Worm (Caenorhabditis elegans) whole organism, dauer: ENCODE measurements around the gene F26G1.10.

Experiments used
- unc-62 ChIP-seq: sonication (generic microtip); optimal IDR thresholded peaks from 2 replicates; lab custom pipeline; 2017; ENCODE audit warnings: missing biosample characterization, missing genetic modification reagents, missing genetic modification characterization

The F26G1.10 gene

DNA sequence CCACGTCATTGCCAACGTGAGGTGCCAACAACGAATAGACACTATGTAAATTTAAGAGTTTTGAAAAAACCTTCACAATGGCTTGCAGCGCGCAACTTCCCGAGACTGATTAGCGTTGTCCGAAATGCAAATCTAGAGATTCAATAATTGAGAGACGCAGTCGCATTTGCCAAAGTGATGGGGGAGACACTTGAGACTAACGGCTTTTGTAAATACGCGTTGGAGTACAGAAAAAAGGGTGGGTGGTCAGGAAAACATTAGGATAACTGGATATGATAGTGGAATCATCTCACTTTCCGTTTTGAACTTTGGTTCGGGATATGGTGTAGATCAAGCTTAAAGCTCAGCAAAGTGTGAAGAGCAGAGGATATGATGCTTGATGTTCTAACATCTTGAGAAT is 5.6 kb downstream of the F26G1.10 start:
- no peak for TF ChIP-seq unc-62

DNA sequence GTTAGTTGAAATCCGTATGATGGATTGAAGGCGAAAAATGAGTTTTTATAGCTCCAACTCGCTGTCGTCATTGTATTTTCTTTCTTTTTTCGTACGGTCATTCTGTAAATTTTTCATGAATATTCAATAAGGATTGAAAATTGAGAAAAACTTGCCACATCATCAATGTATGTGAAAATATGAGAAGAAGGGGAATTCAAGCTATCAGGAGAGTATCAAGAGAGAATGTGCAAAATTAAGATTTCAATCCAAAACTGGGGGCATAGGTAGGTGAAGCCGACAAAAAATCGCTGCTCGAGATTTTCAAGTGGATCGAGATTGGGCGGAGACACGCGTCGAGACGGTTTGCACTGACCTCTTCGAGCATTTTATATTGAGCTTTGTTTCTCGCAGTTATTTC is 10.3 kb downstream of the F26G1.10 start, which contains the start of gene nep-12:
TSS of gene nep-12 (minus strand) at position 101 of the 400 bp plus-strand sequence.
- no peak for TF ChIP-seq unc-62

DNA sequence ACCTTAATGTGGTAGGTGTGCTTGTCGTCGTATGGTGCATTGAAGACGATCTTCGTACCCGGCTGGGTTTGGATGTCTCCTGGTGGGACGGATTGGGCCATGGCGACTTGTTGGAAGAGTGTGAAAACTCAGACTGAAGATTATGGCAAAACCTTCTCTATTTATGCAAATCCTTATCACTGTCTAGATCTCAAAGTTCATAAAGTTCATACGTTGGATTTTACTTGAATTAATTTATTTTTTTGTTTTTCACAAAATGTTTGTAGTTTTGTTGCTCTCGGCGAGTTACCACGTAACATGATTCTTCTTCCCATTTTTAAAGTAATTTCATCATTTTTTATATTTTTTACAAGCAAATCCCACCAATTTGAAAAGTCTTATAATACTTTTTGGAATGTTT is 12.0 kb downstream of the F26G1.10 start, which contains the start of gene msp-3:
TSS of gene msp-3 (minus strand) at position 101 of the 400 bp plus-strand sequence.
- TF ChIP-seq unc-62: no peak

DNA sequence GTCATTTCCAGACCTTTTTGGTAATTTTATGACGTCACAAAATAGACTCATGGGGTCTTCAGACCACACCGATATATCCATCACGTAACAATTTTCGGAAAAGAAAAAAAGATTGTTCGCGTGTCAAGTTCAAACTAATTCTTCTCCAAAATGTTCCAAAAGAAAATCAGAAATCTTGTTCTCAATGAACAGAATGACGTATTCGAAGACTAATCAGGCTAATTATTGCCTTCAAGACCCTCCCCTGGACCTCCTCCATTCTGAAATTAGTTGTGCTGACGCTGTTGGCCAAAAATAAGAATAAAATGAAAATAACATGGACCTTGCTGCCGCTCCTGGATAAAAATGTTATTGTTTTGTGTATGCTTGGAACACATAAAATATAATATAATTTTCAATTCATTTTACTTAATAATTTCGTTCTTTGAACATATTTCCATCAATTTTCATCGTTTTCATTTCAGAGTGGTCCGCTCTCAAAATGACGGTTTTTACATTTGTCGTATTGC is 15.7 kb downstream of the F26G1.10 start, which contains the start of gene F26G1.15:
TSS of gene F26G1.15 (plus strand) at position 459 of the 509 bp plus-strand sequence.
- TF ChIP-seq unc-62: no peak

DNA sequence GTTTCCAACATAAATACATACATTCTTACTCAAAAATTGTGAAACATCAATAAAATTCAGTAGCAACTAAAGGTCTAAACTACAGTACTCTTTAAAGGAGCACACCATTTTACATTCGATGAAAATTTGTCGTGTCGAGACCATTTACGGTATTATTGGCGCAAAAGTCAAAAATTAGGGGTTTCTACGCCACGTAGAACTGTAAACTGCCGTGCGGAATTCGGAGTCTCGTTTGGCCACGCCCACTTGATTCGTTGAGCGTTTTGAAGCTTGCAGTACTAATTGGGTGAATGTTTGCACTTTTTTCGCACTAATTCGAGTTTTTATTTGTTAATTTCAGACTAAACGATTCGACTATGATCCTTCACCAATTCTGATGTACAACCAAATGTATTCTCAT is 16.5 kb downstream of the F26G1.10 start:
- no peak for TF ChIP-seq unc-62

DNA sequence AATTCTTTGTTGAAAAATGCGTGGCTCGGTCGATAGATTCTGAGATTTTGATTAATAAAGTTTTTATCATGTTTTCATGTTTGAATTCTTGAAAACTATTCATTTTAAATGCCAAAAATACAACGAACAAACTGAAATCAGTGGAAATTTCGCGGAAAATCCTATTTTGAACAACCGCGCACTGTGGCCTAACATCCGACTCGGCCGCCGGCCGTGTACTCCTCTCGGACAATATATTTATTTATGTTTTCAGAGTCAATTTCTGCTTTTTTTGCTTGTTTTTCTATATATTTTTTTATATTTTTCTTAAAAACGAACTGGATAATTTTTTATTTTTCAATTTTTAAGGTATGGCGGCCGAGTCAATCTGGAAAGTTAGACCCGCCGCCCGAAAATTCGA is 17.1 kb downstream of the F26G1.10 start, which contains the start of gene F26G1.1:
TSS of gene F26G1.1 (plus strand) at position 347 of the 400 bp plus-strand sequence.
- no peak for TF ChIP-seq unc-62

DNA sequence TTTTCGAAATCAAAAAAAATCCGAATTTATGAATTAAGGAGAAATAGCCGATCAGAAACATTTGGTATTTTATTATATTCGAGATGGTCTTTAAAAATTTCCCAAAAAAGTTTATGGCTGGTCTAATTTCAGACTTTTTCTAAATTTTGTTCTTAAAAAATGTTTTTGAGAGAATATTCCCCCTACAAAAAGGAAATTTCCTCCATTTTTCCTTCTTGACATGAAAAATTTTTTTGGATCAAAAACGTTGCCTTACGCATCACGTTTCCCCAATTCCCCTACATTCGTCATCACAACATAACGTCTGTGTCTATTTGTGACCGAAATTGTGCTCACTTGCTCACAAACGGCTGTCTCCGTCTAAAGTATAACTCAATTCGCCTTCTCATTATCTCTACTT is 19.1 kb downstream of the F26G1.10 start:
- TF ChIP-seq unc-62: no peak

DNA sequence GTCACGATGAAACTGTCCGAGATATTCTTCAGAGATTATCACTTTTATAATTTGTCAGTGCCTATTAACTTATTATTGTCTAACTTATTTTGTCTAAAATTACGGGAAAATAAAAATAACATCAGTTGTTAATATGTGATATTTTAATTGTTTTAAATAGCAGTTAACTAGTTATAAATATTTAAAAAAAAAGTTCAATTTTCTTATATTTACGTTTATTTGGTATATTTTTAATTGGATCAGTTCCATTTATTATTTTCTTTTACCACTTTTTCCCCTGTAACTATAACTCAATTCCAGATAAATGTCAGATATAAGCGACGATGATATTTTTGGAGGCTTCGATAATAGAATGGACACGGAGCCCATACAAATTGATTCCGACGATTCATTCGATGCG is 21.3 kb downstream of the F26G1.10 start, which contains the start of gene C33F10.4:
TSS of gene C33F10.4 (plus strand) at position 301 of the 400 bp plus-strand sequence.
- no peak for TF ChIP-seq unc-62

DNA sequence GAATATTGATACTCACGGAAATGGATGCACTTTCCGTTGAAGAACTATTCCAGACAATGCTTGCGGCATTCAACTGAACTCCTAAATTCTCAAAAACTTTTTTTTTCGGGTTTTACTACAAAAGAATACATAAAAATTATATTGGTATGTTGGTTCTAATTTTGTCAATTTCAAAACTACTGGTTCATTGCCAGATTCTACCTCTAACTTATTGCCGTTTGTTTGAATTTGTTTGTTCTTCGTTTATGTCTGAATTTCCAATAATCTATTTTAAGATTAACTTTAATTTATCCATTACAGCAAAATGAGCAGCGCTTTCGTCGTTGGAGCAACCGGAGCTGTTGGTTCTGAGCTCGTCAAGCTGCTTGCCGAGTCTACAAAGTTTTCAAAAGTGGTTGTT is 22.9 kb downstream of the F26G1.10 start, which contains the start of gene C33F10.14:
TSS of gene C33F10.14 (plus strand) at position 301 of the 400 bp plus-strand sequence.
- no peak for TF ChIP-seq unc-62

DNA sequence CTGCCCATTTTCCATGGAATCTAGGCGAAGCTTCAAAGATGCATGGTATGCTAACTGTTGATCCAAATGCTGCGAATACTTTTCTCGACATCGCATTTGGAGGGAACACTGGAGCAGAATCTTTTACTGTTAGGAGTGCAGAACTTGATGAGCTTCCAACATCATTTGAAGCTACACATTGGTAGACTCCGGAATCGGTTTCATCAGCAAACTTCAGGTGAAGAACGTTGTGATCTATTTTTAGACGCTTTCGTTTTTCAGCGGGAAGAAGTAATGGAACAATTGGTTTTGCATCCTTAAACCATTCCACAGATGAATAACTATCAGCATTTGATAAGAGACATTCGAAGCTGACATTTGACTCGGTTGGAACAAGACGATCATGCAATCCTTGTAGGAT is 26.3 kb downstream of the F26G1.10 start:
- no peak for TF ChIP-seq unc-62

DNA sequence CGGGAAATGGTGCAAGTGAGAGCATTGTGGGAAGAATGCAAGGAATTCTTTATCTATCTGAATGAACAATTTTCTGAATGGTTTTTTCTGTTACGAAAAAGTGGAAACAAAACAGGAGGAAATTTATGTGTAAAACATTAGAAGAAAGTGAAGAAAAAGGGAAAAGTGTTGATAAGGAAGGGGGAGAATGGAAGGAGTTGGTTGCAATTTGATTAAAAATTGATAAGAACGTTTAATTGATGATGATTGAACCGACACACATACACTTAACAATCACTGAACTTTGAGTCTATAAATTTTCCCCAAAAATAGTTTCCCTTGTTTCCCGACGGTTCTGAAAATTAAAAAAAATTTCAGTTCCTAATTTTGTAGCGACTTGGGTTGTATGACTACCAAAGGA is 28.7 kb downstream of the F26G1.10 start:
- no peak for TF ChIP-seq unc-62

DNA sequence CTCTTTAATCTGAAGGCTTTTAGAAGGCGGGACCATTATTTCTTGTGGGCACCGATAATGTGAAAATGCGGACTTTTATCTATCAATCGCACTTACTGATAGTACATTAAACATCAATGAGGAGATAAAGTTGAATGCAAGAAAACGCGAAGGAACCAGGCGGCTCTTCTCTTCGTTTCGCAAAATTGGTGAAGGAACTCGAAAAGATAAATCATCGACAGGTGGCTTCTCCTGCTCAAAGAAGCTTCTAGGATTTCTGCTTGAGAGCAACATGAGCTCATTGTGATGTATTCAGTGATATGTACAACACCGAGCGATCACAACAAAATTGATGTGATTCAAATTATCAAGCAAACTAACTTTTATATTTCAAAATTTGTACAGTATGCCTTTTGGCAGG is 31.6 kb downstream of the F26G1.10 start:
- TF ChIP-seq unc-62: no peak

DNA sequence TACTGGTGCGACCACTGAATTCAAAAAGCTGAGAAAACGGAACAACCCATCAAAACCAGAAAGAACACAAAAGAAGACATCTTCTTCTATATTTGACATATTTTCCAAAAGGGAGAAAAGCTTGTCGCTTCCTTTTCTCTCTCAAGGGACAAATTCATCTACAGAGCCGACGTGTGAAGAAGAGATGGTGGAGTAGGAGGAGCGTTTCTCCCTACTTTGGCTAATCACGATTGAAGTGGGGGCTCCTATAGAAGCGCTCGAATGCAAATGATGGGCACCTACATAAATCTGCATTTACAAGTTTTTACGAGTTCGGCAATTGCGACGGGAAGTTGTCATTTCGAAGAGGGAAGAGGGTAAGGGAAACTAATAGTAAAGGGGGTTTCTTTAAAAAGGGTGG is 32.1 kb downstream of the F26G1.10 start:
- no peak for TF ChIP-seq unc-62

DNA sequence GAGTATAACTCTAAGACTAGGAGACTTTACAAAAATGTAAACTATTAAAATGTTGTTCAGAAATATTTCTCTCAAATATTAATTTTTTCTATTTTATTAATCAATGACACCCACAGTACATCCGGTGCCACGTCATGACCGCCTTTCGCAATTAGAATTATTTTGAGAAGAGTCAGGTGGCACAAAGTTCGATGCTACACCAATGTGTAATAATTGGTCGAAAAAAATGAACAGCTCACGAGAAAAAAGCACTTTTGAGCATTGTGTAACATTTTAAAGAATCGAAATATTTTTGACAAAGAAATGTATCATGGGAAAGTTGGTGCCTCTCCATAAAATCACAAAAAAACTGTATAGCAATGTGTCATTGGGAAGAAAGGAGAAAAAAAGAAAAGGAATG is 32.5 kb downstream of the F26G1.10 start:
- TF ChIP-seq unc-62: no peak

DNA sequence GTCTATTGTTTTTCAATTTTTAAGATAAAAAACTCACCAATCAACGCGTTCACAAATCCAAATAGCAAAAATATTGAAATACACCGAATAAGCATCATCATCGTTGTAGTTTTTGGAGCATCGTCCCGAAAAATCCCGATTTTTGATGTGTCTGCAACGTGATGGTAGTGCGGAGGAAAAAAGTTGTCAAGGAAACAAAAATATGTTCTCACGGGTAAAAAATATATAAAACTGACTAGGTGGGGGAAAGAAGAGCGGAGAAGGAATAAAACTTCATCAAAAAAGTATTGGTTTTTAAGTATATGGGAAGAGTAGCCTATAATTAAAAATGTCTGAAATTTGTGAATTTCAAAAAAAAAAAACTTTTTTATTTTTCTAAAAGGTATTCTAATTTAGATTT is 37.8 kb downstream of the F26G1.10 start, which contains the start of gene rig-6:
TSS of gene rig-6 (minus strand) at position 101 of the 400 bp plus-strand sequence.
- TF ChIP-seq unc-62: no peak

DNA sequence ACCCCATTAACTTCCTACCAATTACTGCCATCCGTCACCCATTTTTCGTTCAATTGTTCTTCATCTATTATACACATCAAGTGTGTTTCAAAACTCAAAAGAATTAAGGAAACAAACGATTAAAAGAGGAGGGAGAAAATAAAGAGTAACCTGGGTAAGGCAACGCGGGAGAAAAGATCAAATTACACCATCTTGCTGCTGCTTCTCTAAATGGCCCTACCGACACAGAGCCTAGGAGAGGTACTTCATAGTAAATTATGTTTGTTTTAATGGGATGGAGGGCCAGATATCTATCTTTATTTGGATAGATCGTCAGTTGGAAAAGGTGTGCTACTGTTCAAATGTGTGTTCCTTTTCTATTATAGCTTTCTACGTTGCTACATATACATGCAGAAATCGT is 41.2 kb downstream of the F26G1.10 start:
- no peak for TF ChIP-seq unc-62

DNA sequence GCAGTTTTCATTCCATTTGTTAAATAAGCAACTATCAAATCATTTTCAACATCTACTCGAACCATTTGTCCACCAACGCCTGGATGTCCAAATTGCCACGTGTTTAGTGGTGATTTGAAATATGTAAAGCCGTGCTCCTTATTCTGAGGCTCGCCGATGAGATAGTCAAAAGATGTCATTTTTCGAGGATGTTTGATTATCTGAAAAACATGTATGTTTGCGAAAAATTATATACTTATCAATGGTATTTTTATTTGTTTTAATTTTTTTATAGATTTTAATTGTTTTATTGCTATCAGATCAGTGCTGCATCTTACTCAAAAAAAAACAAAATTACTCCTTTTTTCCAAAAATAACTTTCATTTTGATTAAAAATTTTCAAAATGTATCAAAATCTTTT is 44.6 kb downstream of the F26G1.10 start:
- no peak for TF ChIP-seq unc-62

DNA sequence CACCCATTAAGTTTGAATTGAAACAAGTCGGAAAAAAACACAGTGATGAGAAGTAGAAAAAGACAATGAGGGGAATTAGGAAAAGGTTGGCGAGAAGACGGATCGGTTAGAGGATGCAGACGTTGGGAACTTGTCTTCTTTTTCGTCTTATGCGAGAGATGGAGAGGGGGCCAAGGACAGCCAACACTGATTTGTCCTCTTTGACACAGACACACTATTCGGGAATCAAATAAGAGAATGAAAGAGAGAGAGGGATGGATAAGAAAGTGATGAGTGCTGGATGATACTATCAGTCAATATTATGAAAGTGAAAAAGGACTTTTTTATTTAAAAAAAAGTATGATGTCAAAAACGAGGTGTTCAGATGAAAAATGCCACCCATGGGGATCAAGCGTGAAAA is 47.6 kb downstream of the F26G1.10 start, which contains the start of gene lact-5:
TSS of gene lact-5 (minus strand) at position 1 of the 400 bp plus-strand sequence.
- no peak for TF ChIP-seq unc-62

DNA sequence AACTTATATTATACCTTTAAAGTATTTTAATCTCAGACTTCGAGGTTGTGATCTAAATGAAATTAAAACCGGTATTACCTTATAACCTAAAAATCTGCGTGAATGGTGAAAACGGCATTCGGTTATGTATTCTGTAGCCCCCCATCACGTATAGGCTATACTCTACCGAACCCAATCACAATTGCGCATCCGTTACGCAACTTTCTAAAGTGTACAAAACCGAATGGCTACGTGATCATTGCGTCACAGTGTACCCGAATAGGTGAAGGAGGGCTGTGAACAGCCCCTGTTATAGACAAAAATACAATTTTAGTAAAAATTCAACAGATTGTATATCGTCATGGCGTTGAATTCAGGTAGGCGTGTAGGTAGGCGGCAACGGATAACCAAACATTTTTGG is 48.4 kb downstream of the F26G1.10 start:
- no peak for TF ChIP-seq unc-62
